Fruit fly (Drosophila melanogaster) whole organism, embryonic: ENCODE results near the gene Polr3G.

Experiments
- CG1603 ChIP-seq: fragments of 200-800 bp; sonication (Bioruptor generic); optimal IDR thresholded peaks from 2 replicates; lab custom pipeline; 2019; ENCODE audit warnings: missing biosample characterization, mild to moderate bottlenecking, missing genetic modification characterization, moderate library complexity
- CG6654 ChIP-seq: fragments of 200-800 bp; sonication (Bioruptor generic); optimal IDR thresholded peaks from 2 replicates; lab custom pipeline; 2017; ENCODE audit warnings: missing biosample characterization, mild to moderate bottlenecking, missing genetic modification characterization
- CG7786 ChIP-seq: fragments of 200-800 bp; sonication (Bioruptor generic); optimal IDR thresholded peaks from 2 replicates; lab custom pipeline; 2016; ENCODE audit warnings: missing biosample characterization, missing genetic modification characterization
- CG8089 ChIP-seq: fragments of 200-800 bp; sonication (Bioruptor generic); optimal IDR thresholded peaks from 3 replicates; lab custom pipeline; 2016; ENCODE audit warnings: missing biosample characterization, missing genetic modification characterization
- Chrac-16 ChIP-seq: fragments of 200-800 bp; sonication (Bioruptor generic); optimal IDR thresholded peaks from 3 replicates; lab custom pipeline; 2016; ENCODE audit warnings: missing biosample characterization, missing genetic modification characterization
- MESR4 ChIP-seq: fragments of 200-800 bp; sonication (Bioruptor generic); optimal IDR thresholded peaks from 2 replicates; lab custom pipeline; 2018; ENCODE audit warnings: missing biosample characterization, mild to moderate bottlenecking, missing genetic modification characterization, moderate library complexity
- Nf-YC ChIP-seq: fragments of 200-800 bp; optimal IDR thresholded peaks from 3 replicates; lab custom pipeline; 2019; ENCODE audit warnings: missing biosample characterization, mild to moderate bottlenecking, missing genetic modification characterization, moderate library complexity
- bowl ChIP-seq: fragments of 200-800 bp; sonication (Bioruptor generic); IDR thresholded peaks from 2 replicates; pipeline ENCODE4 v1.3.6; 2022; ENCODE audit warnings: missing biosample characterization, missing genetic modification characterization
- disco-r ChIP-seq: fragments of 200-800 bp; sonication (Bioruptor generic); optimal IDR thresholded peaks from 2 replicates; lab custom pipeline; 2016; ENCODE audit warnings: missing biosample characterization, missing genetic modification characterization
- dpn ChIP-seq, 2 experiments: fragments of 200-800 bp; sonication (Bioruptor generic); optimal IDR thresholded peaks; 3 replicates each; lab custom pipeline; 2016; ENCODE audit warnings: missing biosample characterization in 2 of 2, missing genetic modification characterization in 2 of 2
- peb ChIP-seq: fragments of 200-800 bp; sonication (Bioruptor generic); IDR thresholded peaks from 2 replicates; pipeline ENCODE4 v1.3.6; 2022; ENCODE audit warnings: missing biosample characterization, missing genetic modification characterization

DNA sequence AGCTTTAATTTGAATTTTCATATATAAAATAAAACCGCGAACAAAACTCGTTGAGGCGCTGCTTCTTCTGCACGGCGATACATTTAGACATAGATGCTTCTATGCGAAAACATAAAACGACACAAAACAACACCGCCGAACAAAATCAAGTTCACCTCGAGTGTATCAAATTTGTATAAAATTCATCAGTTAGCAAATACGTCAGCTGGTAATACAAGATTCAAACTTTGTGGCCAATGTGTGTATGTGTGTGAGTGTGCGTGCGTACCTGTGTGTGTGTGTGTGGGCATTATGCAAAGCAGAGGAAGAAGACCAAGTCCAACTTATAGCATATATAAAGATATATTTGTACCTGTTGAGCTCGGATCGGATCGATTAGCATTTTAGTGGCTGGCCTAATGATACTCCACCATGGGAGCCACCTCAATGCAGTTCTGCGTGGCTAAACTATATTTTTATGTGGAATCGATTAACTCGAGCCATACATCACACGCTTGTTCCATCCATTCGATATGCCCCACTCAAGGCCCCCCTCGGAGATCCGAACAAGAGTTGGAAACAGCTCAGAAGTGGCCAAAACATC is 32.4 kb downstream of the Polr3G start:
- TF ChIP-seq bowl (GFP tag; lab: Robert Waterston, UW): no peak
- TF ChIP-seq peb (GFP tag; lab: Robert Waterston, UW): no peak
- TF ChIP-seq MESR4: no peak
- TF ChIP-seq Nf-YC (tag; lab: Kevin White, UChicago): no peak
- no peak for TF ChIP-seq dpn (GFP tag; optimal IDR thresholded peaks at IDR 0.05; lab: Kevin White, UChicago)
- no peak for TF ChIP-seq disco-r (GFP tag; lab: Kevin White, UChicago)
- no peak for TF ChIP-seq Chrac-16 (GFP tag; lab: Kevin White, UChicago)
- no peak for TF ChIP-seq CG6654 (GFP tag; lab: Kevin White, UChicago)
- TF ChIP-seq CG7786 (GFP tag; lab: Kevin White, UChicago): no peak
- no peak for TF ChIP-seq CG8089 (GFP tag; lab: Kevin White, UChicago)
- no peak for TF ChIP-seq CG1603 (tag; lab: Kevin White, UChicago)
